Worm (Caenorhabditis elegans) whole organism, young adult: ENCODE data around the gene clec-174.

Source experiments
- F52B5.7 ChIP-seq: sonication (generic microtip); optimal IDR thresholded peaks from 2 replicates; lab custom pipeline; 2016; ENCODE audit warnings: mild to moderate bottlenecking, missing genetic modification characterization, missing compliant biosample characterization
- Y53G8AR.9 ChIP-seq: fragments of 200-800 bp; sonication (Bioruptor generic); conservative IDR thresholded peaks from 2 replicates; pipeline ENCODE4 v1.3.6; 2022; ENCODE audit warnings: missing genetic modification reagents, missing genetic modification characterization, missing compliant biosample characterization
- attf-6 ChIP-seq: fragments of 200-800 bp; sonication (Bioruptor generic); IDR thresholded peaks from 2 replicates; pipeline ENCODE4 v1.3.6; 2022; ENCODE audit warnings: missing genetic modification reagents, missing genetic modification characterization, missing compliant biosample characterization
- die-1 ChIP-seq: sonication (generic microtip); optimal IDR thresholded peaks from 2 replicates; lab custom pipeline; 2016; ENCODE audit warnings: missing genotype, mild to moderate bottlenecking, missing genetic modification characterization, missing compliant biosample characterization
- madf-3 ChIP-seq: fragments of 200-800 bp; sonication (Bioruptor generic); IDR thresholded peaks from 2 replicates; pipeline ENCODE4 v1.3.6; 2022; ENCODE audit warnings: missing genetic modification reagents, missing genetic modification characterization, missing compliant biosample characterization
- nhr-179 ChIP-seq: sonication (generic microtip); optimal IDR thresholded peaks from 2 replicates; lab custom pipeline; 2016; ENCODE audit warnings: mild to moderate bottlenecking, missing genetic modification characterization, missing compliant biosample characterization
- nhr-90 ChIP-seq: sonication (generic microtip); optimal IDR thresholded peaks from 2 replicates; lab custom pipeline; 2016; ENCODE audit warnings: missing genotype, mild to moderate bottlenecking, missing genetic modification characterization, missing compliant biosample characterization
- snpc-1.1 ChIP-seq: sonication (generic microtip); optimal IDR thresholded peaks from 2 replicates; lab custom pipeline; 2017; ENCODE audit warnings: missing genetic modification characterization, mild to moderate bottlenecking, missing compliant biosample characterization, antibody characterized with exemption, moderate library complexity, missing genotype, missing genetic modification reagents; ENCODE audit not compliant: insufficient read depth
- tlf-1 ChIP-seq: fragments of 200-800 bp; sonication (Bioruptor generic); optimal IDR thresholded peaks from 2 replicates; lab custom pipeline; 2018; ENCODE audit warnings: mild to moderate bottlenecking, missing genetic modification characterization, missing compliant biosample characterization
- unc-62 ChIP-seq: fragments of 150-350 bp; optimal IDR thresholded peaks from 2 replicates; lab custom pipeline; 2014; ENCODE audit warnings: missing biosample characterization, missing genetic modification reagents, missing genetic modification characterization

- no peak for TF ChIP-seq unc-62
- TF ChIP-seq F52B5.7 (tag; lab: Kevin White, UChicago): no peak
- TF ChIP-seq tlf-1: no peak
- TF ChIP-seq Y53G8AR.9 (GFP tag; lab: Robert Waterston, UW): no peak
- TF ChIP-seq attf-6: no peak
- TF ChIP-seq die-1 (tag; lab: Kevin White, UChicago): no peak
- no peak for TF ChIP-seq nhr-90
- TF ChIP-seq snpc-1.1 (tag; lab: Kevin White, UChicago): no peak
- no peak for TF ChIP-seq madf-3 (GFP tag; lab: Robert Waterston, UW)
- no peak for TF ChIP-seq nhr-179 (tag; lab: Kevin White, UChicago)
Observed at ce11 chrIV:3906393-3906792, 35.1 kb downstream of the clec-174 start, which contains the start of gene F56D6.11.
